Worm (Caenorhabditis elegans) whole organism, L4 larva: ENCODE measurements around the gene ubc-20.

Source experiments
- F26F4.8 ChIP-seq: fragments of 200-800 bp; sonication (Bioruptor generic); conservative IDR thresholded peaks from 2 replicates; pipeline ENCODE4 v1.3.6; 2022; ENCODE audit warnings: missing genetic modification characterization, missing compliant biosample characterization
- T20F7.1 ChIP-seq: fragments of 200-800 bp; sonication (Bioruptor generic); optimal IDR thresholded peaks from 2 replicates; lab custom pipeline; 2018; ENCODE audit warnings: mild to moderate bottlenecking, missing genetic modification characterization, missing compliant biosample characterization
- T26A8.4 ChIP-seq: fragments of 200-800 bp; sonication (Bioruptor generic); IDR thresholded peaks from 2 replicates; pipeline ENCODE4 v1.3.6; 2022; ENCODE audit warnings: missing genetic modification characterization, missing compliant biosample characterization
- Y48G9A.11 ChIP-seq: fragments of 200-800 bp; sonication (Bioruptor generic); IDR thresholded peaks from 2 replicates; pipeline ENCODE4 v1.3.6; 2022; ENCODE audit warnings: missing genetic modification reagents, missing genetic modification characterization, missing compliant biosample characterization
- Y5F2A.4 ChIP-seq: fragments of 200-800 bp; sonication (Bioruptor generic); optimal IDR thresholded peaks from 2 replicates; lab custom pipeline; 2018; ENCODE audit warnings: mild to moderate bottlenecking, missing genetic modification characterization, missing compliant biosample characterization
- ceh-20 ChIP-seq: fragments of 200-800 bp; sonication (Bioruptor generic); IDR thresholded peaks from 2 replicates; pipeline ENCODE4 v1.3.6; 2022; ENCODE audit warnings: missing genetic modification reagents, missing genetic modification characterization, missing compliant biosample characterization
- ceh-28 ChIP-seq: fragments of 150-350 bp; optimal IDR thresholded peaks from 2 replicates; lab custom pipeline; 2014; ENCODE audit warnings: missing biosample characterization, missing genetic modification reagents, missing genetic modification characterization
- ces-1 ChIP-seq: fragments of 150-350 bp; sonication (generic microtip); optimal IDR thresholded peaks from 4 replicates; lab custom pipeline; 2014; ENCODE audit warnings: missing biosample characterization, missing genetic modification reagents, missing genetic modification characterization
- cey-2 ChIP-seq: sonication (generic microtip); optimal IDR thresholded peaks from 3 replicates; lab custom pipeline; 2017; ENCODE audit warnings: missing genetic modification characterization, mild to moderate bottlenecking, missing compliant biosample characterization, antibody characterized with exemption, borderline replicate concordance; ENCODE audit not compliant: insufficient read depth
- daf-16 ChIP-seq, 3 experiments: sonication (generic microtip); optimal IDR thresholded peaks; 2 replicates each; lab custom pipeline; 2016 to 2017; ENCODE audit warnings: missing genetic modification characterization in 3 of 3, missing genetic modification reagents in 3 of 3, mild to moderate bottlenecking in 2 of 3, missing compliant biosample characterization in 2 of 3, missing biosample characterization in 1 of 3, moderate library complexity in 1 of 3
- daf-8 ChIP-seq: fragments of 200-800 bp; sonication (Bioruptor generic); IDR thresholded peaks from 2 replicates; pipeline ENCODE4 v1.3.6; 2022; ENCODE audit warnings: missing genetic modification characterization, missing compliant biosample characterization
- dmd-6 ChIP-seq: fragments of 200-800 bp; sonication (Bioruptor generic); IDR thresholded peaks from 2 replicates; pipeline ENCODE4 v1.3.6; 2022; ENCODE audit warnings: missing genetic modification reagents, missing genetic modification characterization, missing compliant biosample characterization
- dve-1 ChIP-seq: sonication (generic microtip); optimal IDR thresholded peaks from 2 replicates; lab custom pipeline; 2017; ENCODE audit warnings: antibody characterized with exemption, mild to moderate bottlenecking, missing genetic modification characterization, missing compliant biosample characterization; ENCODE audit not compliant: insufficient read depth
- egl-43 ChIP-seq: fragments of 200-800 bp; sonication (Bioruptor generic); IDR thresholded peaks from 2 replicates; pipeline ENCODE4 v1.3.6; 2022; ENCODE audit warnings: missing genetic modification reagents, missing genetic modification characterization, missing compliant biosample characterization
- fos-1 ChIP-seq: fragments of 150-350 bp; optimal IDR thresholded peaks from 2 replicates; lab custom pipeline; 2014; ENCODE audit warnings: missing biosample characterization, missing genetic modification characterization
- hlh-11 ChIP-seq: fragments of 200-800 bp; sonication (Bioruptor generic); optimal IDR thresholded peaks from 2 replicates; lab custom pipeline; 2018; ENCODE audit warnings: mild to moderate bottlenecking, missing genetic modification characterization, missing compliant biosample characterization
- jun-1 ChIP-seq: fragments of 150-350 bp; optimal IDR thresholded peaks from 2 replicates; lab custom pipeline; 2014; ENCODE audit warnings: missing biosample characterization, missing genetic modification reagents, missing genetic modification characterization
- lin-1 ChIP-seq: fragments of 200-800 bp; sonication (Bioruptor generic); IDR thresholded peaks from 2 replicates; pipeline ENCODE4 v1.3.6; 2022; ENCODE audit warnings: missing genetic modification reagents, missing genetic modification characterization, missing compliant biosample characterization
- mdl-1 ChIP-seq, 2 experiments: fragments of 150-350 bp in 1 of 2; sonication (generic microtip) in 1 of 2; optimal IDR thresholded peaks; 2 replicates each; lab custom pipeline; 2014 to 2017; ENCODE audit warnings: missing biosample characterization in 2 of 2, missing genetic modification characterization in 2 of 2
- mxl-2 ChIP-seq: fragments of 200-800 bp; sonication (Bioruptor generic); conservative IDR thresholded peaks from 2 replicates; pipeline ENCODE4 v1.3.6; 2022; ENCODE audit warnings: missing genetic modification reagents, missing genetic modification characterization, missing compliant biosample characterization
- nhr-25 ChIP-seq: sonication (generic microtip); optimal IDR thresholded peaks from 2 replicates; lab custom pipeline; 2017; ENCODE audit warnings: missing genetic modification characterization, mild to moderate bottlenecking, missing compliant biosample characterization, antibody characterized with exemption, moderate library complexity, borderline replicate concordance; ENCODE audit not compliant: insufficient read depth
- nhr-28 ChIP-seq: fragments of 150-350 bp; optimal IDR thresholded peaks from 2 replicates; lab custom pipeline; 2014; ENCODE audit warnings: missing biosample characterization, missing genetic modification characterization
- nhr-41 ChIP-seq: fragments of 200-800 bp; sonication (Bioruptor generic); IDR thresholded peaks from 2 replicates; pipeline ENCODE4 v1.3.6; 2022; ENCODE audit warnings: missing genetic modification reagents, missing genetic modification characterization, missing compliant biosample characterization
- nhr-42 ChIP-seq: fragments of 200-800 bp; sonication (Bioruptor generic); IDR thresholded peaks from 2 replicates; pipeline ENCODE4 v1.3.6; 2022; ENCODE audit warnings: missing genetic modification characterization, missing compliant biosample characterization
- nhr-48 ChIP-seq: sonication (generic microtip); optimal IDR thresholded peaks from 2 replicates; lab custom pipeline; 2016; ENCODE audit warnings: mild to moderate bottlenecking, missing genetic modification characterization, missing compliant biosample characterization
- nhr-6 ChIP-seq: fragments of 150-350 bp; optimal IDR thresholded peaks from 2 replicates; lab custom pipeline; 2014; ENCODE audit warnings: missing biosample characterization, missing genetic modification characterization
- nhr-77 ChIP-seq: fragments of 150-350 bp; optimal IDR thresholded peaks from 2 replicates; lab custom pipeline; 2014; ENCODE audit warnings: missing biosample characterization, missing genetic modification characterization
- pha-4 ChIP-seq, 2 experiments: fragments of 150-350 bp in 1 of 2; fragments of 200-800 bp in 1 of 2; sonication (Bioruptor generic) in 1 of 2; IDR thresholded peaks in 1 of 2; optimal IDR thresholded peaks in 1 of 2; 2 replicates each; pipeline versions ENCODE4 v1.3.6 to Lab custom; 2014 to 2022; ENCODE audit warnings: missing genetic modification characterization in 2 of 2, missing genetic modification reagents in 2 of 2, missing biosample characterization in 1 of 2, missing compliant biosample characterization in 1 of 2
- php-3 ChIP-seq: fragments of 200-800 bp; sonication (Bioruptor generic); IDR thresholded peaks from 2 replicates; pipeline ENCODE4 v1.3.6; 2022; ENCODE audit warnings: missing genetic modification reagents, missing genetic modification characterization, missing compliant biosample characterization
- pqm-1 ChIP-seq: sonication (generic microtip); optimal IDR thresholded peaks from 2 replicates; lab custom pipeline; 2017; ENCODE audit warnings: missing biosample characterization, missing genetic modification characterization
- sdz-12 ChIP-seq: fragments of 200-800 bp; sonication (Bioruptor generic); optimal IDR thresholded peaks from 2 replicates; lab custom pipeline; 2018; ENCODE audit warnings: mild to moderate bottlenecking, missing genetic modification characterization, missing compliant biosample characterization
- set-16 ChIP-seq: fragments of 200-800 bp; sonication (Bioruptor generic); IDR thresholded peaks from 2 replicates; pipeline ENCODE4 v1.3.6; 2022; ENCODE audit warnings: missing genetic modification reagents, missing genetic modification characterization, missing compliant biosample characterization
- spr-1 ChIP-seq: sonication (generic microtip); optimal IDR thresholded peaks from 2 replicates; lab custom pipeline; 2016; ENCODE audit warnings: mild to moderate bottlenecking, missing genetic modification characterization, missing compliant biosample characterization
- tra-1 ChIP-seq: fragments of 200-800 bp; sonication (Bioruptor generic); IDR thresholded peaks from 2 replicates; pipeline ENCODE4 v1.3.6; 2022; ENCODE audit warnings: missing genetic modification reagents, missing genetic modification characterization, missing compliant biosample characterization
- unc-130 ChIP-seq: sonication (generic microtip); optimal IDR thresholded peaks from 2 replicates; lab custom pipeline; 2016; ENCODE audit warnings: missing genetic modification reagents, missing genetic modification characterization, missing compliant biosample characterization
- unc-62 ChIP-seq, 3 experiments: fragments of 150-350 bp in 1 of 3; sonication (generic microtip); optimal IDR thresholded peaks in 2 of 3; peaks in 1 of 3; 1 replicate in 1 of 3; 2 replicates in 2 of 3; lab custom pipeline; 2014 to 2017; ENCODE audit warnings: missing biosample characterization in 3 of 3, missing genetic modification characterization in 3 of 3, missing genetic modification reagents in 3 of 3, missing genotype in 1 of 3
- zip-2 ChIP-seq: fragments of 150-350 bp; optimal IDR thresholded peaks from 2 replicates; lab custom pipeline; 2014; ENCODE audit warnings: missing biosample characterization, missing genetic modification characterization
- ztf-11 ChIP-seq: fragments of 150-350 bp; optimal IDR thresholded peaks from 2 replicates; lab custom pipeline; 2014; ENCODE audit warnings: missing biosample characterization, missing genetic modification characterization
- ztf-7 ChIP-seq: fragments of 150-350 bp; optimal IDR thresholded peaks from 2 replicates; lab custom pipeline; 2014; ENCODE audit warnings: missing biosample characterization, missing genetic modification characterization

The ubc-20 gene

DNA sequence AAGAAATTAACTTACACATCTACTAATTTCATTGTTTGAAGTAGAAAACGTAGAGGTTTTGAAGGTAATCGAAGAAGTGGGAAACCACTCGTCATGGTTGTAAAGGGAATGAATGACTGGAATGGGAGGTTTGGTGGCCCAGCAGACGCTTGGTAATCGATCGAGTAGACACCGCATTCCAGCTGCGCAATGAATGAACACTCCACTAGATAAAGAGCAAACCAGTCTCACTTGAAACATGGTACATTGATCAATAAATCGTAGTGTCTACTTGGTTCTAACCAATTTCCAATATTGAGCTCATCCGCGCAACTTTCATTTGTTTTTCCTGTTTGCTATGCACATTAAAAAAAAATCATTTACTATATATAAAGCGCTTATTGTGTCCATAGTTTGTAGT lies 42.3 kb upstream of the ubc-20 start, which contains the start of gene fbxb-84:
fbxb-84 (minus strand) TSS at position 101 of the 400 bp plus-strand sequence.
- TF ChIP-seq fos-1 (tag; lab: Kevin White, UChicago) = no peak
- TF ChIP-seq ztf-11 (tag; lab: Kevin White, UChicago) = no peak
- no peak for TF ChIP-seq unc-130 (GFP tag; lab: Kevin White, UChicago)
- no peak for TF ChIP-seq nhr-6 (tag; lab: Kevin White, UChicago)
- TF ChIP-seq egl-43 (GFP tag; lab: Robert Waterston, UW) = no peak

DNA sequence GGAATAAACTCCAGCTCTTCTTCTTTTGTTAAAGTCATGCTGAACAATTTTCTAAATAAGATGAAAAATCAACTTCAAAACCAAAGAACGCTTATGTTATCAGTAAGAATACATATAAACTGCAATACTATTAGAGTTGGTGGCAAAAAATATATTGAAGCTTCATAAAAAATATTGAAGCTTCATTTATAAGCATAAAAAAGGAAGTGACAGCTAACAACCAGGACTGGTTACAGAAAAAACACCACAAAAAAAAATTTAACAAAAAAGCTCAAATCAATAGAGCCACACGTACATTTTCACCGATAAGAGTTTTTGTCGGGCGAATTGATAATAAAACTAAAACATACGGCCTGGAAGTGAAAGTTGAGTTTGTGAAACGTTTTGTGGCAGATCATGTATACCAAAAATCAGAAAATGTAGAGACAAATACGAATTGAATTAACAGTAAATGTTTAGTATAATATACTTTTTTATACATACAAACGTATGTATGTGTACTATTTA lies 41.0 kb upstream of the ubc-20 start, which contains the start of gene sqst-5:
sqst-5 (minus strand) TSS at position 51 of the 507 bp plus-strand sequence.
- peak; percentile 66 for TF ChIP-seq dve-1 (tag; lab: Kevin White, UChicago)
- TF ChIP-seq pqm-1 (tag; lab: Kevin White, UChicago) = peak; percentile 63
- TF ChIP-seq unc-62 (GFP tag; optimal IDR thresholded peaks at IDR 0.05 in 1 of 2; lab: Kevin White, UChicago) = no peak
- TF ChIP-seq unc-62 (tag; optimal IDR thresholded peaks at IDR 0.05; lab: Kevin White, UChicago) = no peak
- TF ChIP-seq T20F7.1 (GFP tag; lab: Kevin White, UChicago) = peak; percentile 33
- no peak for TF ChIP-seq daf-16 (GFP tag; optimal IDR thresholded peaks at IDR 0.05; lab: Kevin White, UChicago)
- peak; percentile 46 for TF ChIP-seq daf-16 (tag; optimal IDR thresholded peaks at IDR 0.05; lab: Kevin White, UChicago)
- TF ChIP-seq dmd-6 (GFP tag; lab: Robert Waterston, UW) = peak; percentile 34; the same call in 1 of the 2 replicates
- peak; percentile 66 for TF ChIP-seq nhr-28 (tag; lab: Kevin White, UChicago)
- TF ChIP-seq hlh-11 (tag; lab: Kevin White, UChicago) = peak; percentile 15
- TF ChIP-seq daf-8 (GFP tag; lab: Robert Waterston, UW) = no peak
- no peak for TF ChIP-seq Y5F2A.4

DNA sequence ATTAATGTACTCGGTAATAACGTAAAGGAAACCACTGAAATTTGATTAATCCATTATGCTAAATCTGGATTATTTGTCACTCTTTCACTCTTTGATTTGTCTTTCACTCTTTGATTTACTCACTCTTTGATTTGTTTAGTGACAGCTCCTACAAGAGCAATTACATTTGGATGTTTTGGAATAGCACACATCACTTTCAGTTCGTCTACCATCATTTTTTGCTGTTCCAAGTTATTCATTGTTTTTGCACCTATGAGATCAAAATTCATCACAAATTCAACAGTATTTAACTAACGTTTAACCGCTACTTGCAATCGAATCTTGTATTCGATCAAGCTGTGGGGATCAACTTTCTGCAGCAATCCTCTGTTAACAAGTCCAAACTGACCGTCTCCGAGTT lies 39.5 kb upstream of the ubc-20 start:
- TF ChIP-seq unc-62 (GFP tag; optimal IDR thresholded peaks at IDR 0.05 in 1 of 2; lab: Kevin White, UChicago) (peak in 1 of 2 experiments; percentile 60), unc-62 (tag; optimal IDR thresholded peaks at IDR 0.05; lab: Kevin White, UChicago) (no peak), nhr-25 (tag; lab: Kevin White, UChicago) (no peak)
- TF ChIP-seq, all 104 proteins: peak for 1

DNA sequence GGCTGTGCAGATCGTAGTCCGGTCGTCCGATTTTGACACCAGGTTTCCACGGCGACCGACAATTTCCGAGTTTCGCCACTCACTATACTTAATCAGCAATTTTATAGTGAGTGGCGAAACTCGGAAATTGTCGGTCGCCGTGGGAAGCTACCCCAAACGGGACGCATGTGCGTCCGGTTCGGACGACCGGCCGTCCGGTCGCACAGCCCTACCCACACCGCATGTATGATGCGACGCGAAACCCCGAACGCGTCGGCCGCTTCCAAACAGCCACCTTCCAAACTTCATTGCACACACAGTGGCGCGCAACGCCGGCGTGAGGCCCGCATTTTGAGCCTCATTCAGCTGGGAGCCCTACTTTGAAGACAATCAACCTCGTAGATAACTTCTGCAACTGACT lies 37.6 kb upstream of the ubc-20 start:
- no peak for TF ChIP-seq hlh-11 (tag; lab: Kevin White, UChicago)
- TF ChIP-seq set-16 = peak; percentile 81
- no peak for TF ChIP-seq ces-1 (GFP tag; lab: Kevin White, UChicago)
- TF ChIP-seq sdz-12 (GFP tag; lab: Kevin White, UChicago) = no peak
- no peak for TF ChIP-seq spr-1 (tag; lab: Kevin White, UChicago)

DNA sequence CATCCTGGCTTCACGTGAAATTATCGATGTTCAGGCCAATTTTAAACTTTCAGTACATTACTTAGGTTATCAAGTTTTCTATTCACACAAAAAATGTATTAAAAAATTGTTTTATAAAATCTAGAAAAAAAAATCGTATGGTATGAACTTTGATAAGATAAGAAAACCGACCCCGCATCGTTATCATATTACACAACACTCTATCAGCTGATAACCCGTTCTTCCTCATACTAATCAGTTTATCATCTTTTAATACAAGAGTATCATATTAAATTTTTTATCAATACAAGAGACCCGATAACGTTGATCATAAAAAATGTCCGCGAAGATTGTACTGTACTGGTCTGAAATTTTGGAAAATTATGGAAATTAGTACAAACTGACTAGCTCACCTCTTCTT lies 34.5 kb upstream of the ubc-20 start:
- TF ChIP-seq nhr-28 (tag; lab: Kevin White, UChicago) (peak; percentile 99), zip-2 (tag; lab: Kevin White, UChicago) (peak; percentile 13), T26A8.4 (GFP tag; lab: Robert Waterston, UW) (0 out of 2 replicates have a peak, but pooled peaks have one; percentile 19), lin-1 (peak; percentile 96), tra-1 (GFP tag; lab: Robert Waterston, UW) (peak; percentile 91), daf-16 (GFP tag; optimal IDR thresholded peaks at IDR 0.05; lab: Kevin White, UChicago) (peak in 1 of 2 experiments; percentile 49), daf-16 (tag; optimal IDR thresholded peaks at IDR 0.05; lab: Kevin White, UChicago) (peak; percentile 86), jun-1 (tag; lab: Kevin White, UChicago) (peak; percentile 52), mdl-1 (tag; optimal IDR thresholded peaks at IDR 0.05; lab: Kevin White, UChicago) (peak in 1 of 2 experiments; percentile 35), nhr-48 (tag; lab: Kevin White, UChicago) (peak; percentile 1), nhr-41 (peak; percentile 100), nhr-42 (GFP tag; lab: Robert Waterston, UW) (no peak), pha-4 (GFP tag; IDR thresholded peaks at IDR 0.05; lab: Robert Waterston, UW) (no peak), pha-4 (tag; optimal IDR thresholded peaks at IDR 0.05; lab: Kevin White, UChicago) (no peak), F26F4.8 (no peak), mxl-2 (GFP tag; lab: Robert Waterston, UW) (no peak), ceh-28 (tag; lab: Kevin White, UChicago) (no peak), pqm-1 (tag; lab: Kevin White, UChicago) (peak; percentile 100), Y48G9A.11 (GFP tag; lab: Robert Waterston, UW) (no peak), ztf-7 (no peak), ceh-20 (GFP tag; lab: Robert Waterston, UW) (peak; percentile 64; the same call in 1 of the 2 replicates), php-3 (GFP tag; lab: Robert Waterston, UW) (peak; percentile 94), cey-2 (tag; lab: Kevin White, UChicago) (peak; percentile 86), nhr-77 (tag; lab: Kevin White, UChicago) (peak; percentile 94), nhr-6 (tag; lab: Kevin White, UChicago) (peak; percentile 83), dmd-6 (GFP tag; lab: Robert Waterston, UW) (peak; percentile 98)
